Worm (Caenorhabditis elegans) whole organism, late embryonic: Measurements from ENCODE around the gene pix-1.
A peak's percentile ranks its signal among the peaks of the same experiment; 100 is the strongest.

ENCODE experiments used
- C38D4.7 ChIP-seq: fragments of 200-800 bp; sonication (Bioruptor generic); optimal IDR thresholded peaks from 2 replicates; lab custom pipeline; 2018; ENCODE audit warnings: mild to moderate bottlenecking, missing genetic modification characterization, moderate library complexity, missing compliant biosample characterization
- F13H6.1 ChIP-seq: sonication (generic microtip); optimal IDR thresholded peaks from 2 replicates; lab custom pipeline; 2016; ENCODE audit warnings: missing genetic modification characterization, missing compliant biosample characterization
- K09A11.1 ChIP-seq: sonication (generic microtip); optimal IDR thresholded peaks from 2 replicates; lab custom pipeline; 2017; ENCODE audit warnings: antibody characterized with exemption, mild to moderate bottlenecking, missing genetic modification characterization, missing compliant biosample characterization; ENCODE audit not compliant: insufficient read depth
- Y22D7AL.16 ChIP-seq: sonication (generic microtip); optimal IDR thresholded peaks from 2 replicates; lab custom pipeline; 2016; ENCODE audit warnings: missing genetic modification characterization, missing compliant biosample characterization
- ceh-14 ChIP-seq: sonication (generic microtip); optimal IDR thresholded peaks from 2 replicates; lab custom pipeline; 2016; ENCODE audit warnings: missing genotype, missing genetic modification characterization, missing compliant biosample characterization
- ceh-18 ChIP-seq: sonication (generic microtip); optimal IDR thresholded peaks from 2 replicates; lab custom pipeline; 2016; ENCODE audit warnings: missing genetic modification characterization, missing compliant biosample characterization
- ceh-19 ChIP-seq: fragments of 200-800 bp; sonication (Bioruptor generic); optimal IDR thresholded peaks from 2 replicates; lab custom pipeline; 2018; ENCODE audit warnings: mild to moderate bottlenecking, missing genetic modification characterization, missing compliant biosample characterization
- ceh-22 ChIP-seq: sonication (generic microtip); optimal IDR thresholded peaks from 2 replicates; lab custom pipeline; 2017; ENCODE audit warnings: missing biosample characterization, missing genetic modification characterization
- ceh-30 ChIP-seq: fragments of 150-350 bp; optimal IDR thresholded peaks from 2 replicates; lab custom pipeline; 2014; ENCODE audit warnings: missing biosample characterization, missing genetic modification characterization
- ceh-6 ChIP-seq: fragments of 200-800 bp; sonication (Bioruptor generic); optimal IDR thresholded peaks from 2 replicates; lab custom pipeline; 2018; ENCODE audit warnings: mild to moderate bottlenecking, missing genetic modification characterization, missing compliant biosample characterization
- ceh-9 ChIP-seq: sonication (generic microtip); optimal IDR thresholded peaks from 2 replicates; lab custom pipeline; 2016; ENCODE audit warnings: mild to moderate bottlenecking, missing genetic modification characterization, inconsistent platforms, missing compliant biosample characterization
- che-1 ChIP-seq: sonication (generic microtip); optimal IDR thresholded peaks from 2 replicates; lab custom pipeline; 2016; ENCODE audit warnings: mild to moderate bottlenecking, missing genetic modification characterization, missing compliant biosample characterization
- dmd-4 ChIP-seq: sonication (generic microtip); optimal IDR thresholded peaks from 2 replicates; lab custom pipeline; 2016; ENCODE audit warnings: borderline replicate concordance, missing genetic modification characterization, missing compliant biosample characterization
- fax-1 ChIP-seq: sonication (generic microtip); optimal IDR thresholded peaks from 2 replicates; lab custom pipeline; 2016; ENCODE audit warnings: missing genotype, missing genetic modification characterization, missing compliant biosample characterization
- fkh-10 ChIP-seq: fragments of 150-350 bp; optimal IDR thresholded peaks from 2 replicates; lab custom pipeline; 2014; ENCODE audit warnings: missing biosample characterization, missing genetic modification reagents, missing genetic modification characterization
- fkh-6 ChIP-seq: sonication (generic microtip); optimal IDR thresholded peaks from 2 replicates; lab custom pipeline; 2016; ENCODE audit warnings: missing genetic modification characterization, missing compliant biosample characterization
- gmeb-2 ChIP-seq: sonication (generic microtip); optimal IDR thresholded peaks from 2 replicates; lab custom pipeline; 2016; ENCODE audit warnings: missing genetic modification characterization, inconsistent platforms, missing compliant biosample characterization
- hlh-13 ChIP-seq: fragments of 200-800 bp; sonication (Bioruptor generic); optimal IDR thresholded peaks from 2 replicates; lab custom pipeline; 2018; ENCODE audit warnings: mild to moderate bottlenecking, missing genetic modification characterization, missing compliant biosample characterization
- hlh-15 ChIP-seq: sonication (generic microtip); optimal IDR thresholded peaks from 2 replicates; lab custom pipeline; 2016; ENCODE audit warnings: missing genetic modification characterization, missing compliant biosample characterization
- hlh-30 ChIP-seq: sonication (generic microtip); optimal IDR thresholded peaks from 2 replicates; lab custom pipeline; 2017; ENCODE audit warnings: antibody characterized with exemption, missing genetic modification characterization, missing compliant biosample characterization; ENCODE audit not compliant: insufficient read depth
- hlh-6 ChIP-seq: sonication (generic microtip); optimal IDR thresholded peaks from 2 replicates; lab custom pipeline; 2016; ENCODE audit warnings: missing genotype, missing genetic modification characterization, missing compliant biosample characterization
- hlh-8 ChIP-seq: sonication (generic microtip); optimal IDR thresholded peaks from 2 replicates; lab custom pipeline; 2016; ENCODE audit warnings: missing genotype, missing genetic modification characterization, missing compliant biosample characterization
- lim-6 ChIP-seq: sonication (generic microtip); optimal IDR thresholded peaks from 2 replicates; lab custom pipeline; 2016; ENCODE audit warnings: missing genetic modification characterization, missing compliant biosample characterization
- lin-11 ChIP-seq: fragments of 200-800 bp; sonication (Bioruptor generic); optimal IDR thresholded peaks from 2 replicates; lab custom pipeline; 2018; ENCODE audit warnings: mild to moderate bottlenecking, missing genetic modification characterization, missing compliant biosample characterization
- madf-2 ChIP-seq: sonication (generic microtip); optimal IDR thresholded peaks from 2 replicates; lab custom pipeline; 2017; ENCODE audit warnings: missing genetic modification characterization, missing compliant biosample characterization
- nfya-1 ChIP-seq: sonication (generic microtip); optimal IDR thresholded peaks from 2 replicates; lab custom pipeline; 2017; ENCODE audit warnings: missing genetic modification characterization, mild to moderate bottlenecking, missing compliant biosample characterization, antibody characterized with exemption, moderate library complexity
- nhr-11 ChIP-seq: fragments of 150-350 bp; optimal IDR thresholded peaks from 2 replicates; lab custom pipeline; 2014; ENCODE audit warnings: missing biosample characterization, missing genetic modification characterization
- nhr-232 ChIP-seq: sonication (generic microtip); optimal IDR thresholded peaks from 2 replicates; lab custom pipeline; 2016; ENCODE audit warnings: missing genetic modification characterization, missing compliant biosample characterization
- npax-4 ChIP-seq: sonication (generic microtip); optimal IDR thresholded peaks from 2 replicates; lab custom pipeline; 2016; ENCODE audit warnings: missing genetic modification characterization, missing compliant biosample characterization
- pat-9 ChIP-seq: fragments of 200-800 bp; sonication (Bioruptor generic); optimal IDR thresholded peaks from 2 replicates; lab custom pipeline; 2018; ENCODE audit warnings: mild to moderate bottlenecking, missing genetic modification characterization, moderate library complexity, missing compliant biosample characterization
- pax-1 ChIP-seq: fragments of 150-350 bp; optimal IDR thresholded peaks from 2 replicates; lab custom pipeline; 2014; ENCODE audit warnings: missing biosample characterization, missing genetic modification characterization
- pha-2 ChIP-seq: sonication (generic microtip); optimal IDR thresholded peaks from 2 replicates; lab custom pipeline; 2017; ENCODE audit warnings: mild to moderate bottlenecking, missing genetic modification characterization, missing compliant biosample characterization
- pros-1 ChIP-seq: fragments of 150-350 bp; optimal IDR thresholded peaks from 2 replicates; lab custom pipeline; 2014; ENCODE audit warnings: missing biosample characterization, missing genetic modification reagents, missing genetic modification characterization
- ref-2 ChIP-seq: sonication (generic microtip); optimal IDR thresholded peaks from 2 replicates; lab custom pipeline; 2016; ENCODE audit warnings: missing genetic modification characterization, missing compliant biosample characterization
- rnt-1 ChIP-seq: sonication (generic microtip); optimal IDR thresholded peaks from 2 replicates; lab custom pipeline; 2016; ENCODE audit warnings: missing genetic modification characterization, missing compliant biosample characterization
- sdc-2 ChIP-seq: sonication (generic microtip); optimal IDR thresholded peaks from 2 replicates; lab custom pipeline; 2016; ENCODE audit warnings: missing genotype, missing genetic modification characterization, missing compliant biosample characterization
- sox-4 ChIP-seq: sonication (generic microtip); optimal IDR thresholded peaks from 2 replicates; lab custom pipeline; 2017; ENCODE audit warnings: mild to moderate bottlenecking, missing genetic modification characterization, inconsistent platforms, missing compliant biosample characterization
- syd-9 ChIP-seq: sonication (generic microtip); optimal IDR thresholded peaks from 2 replicates; lab custom pipeline; 2016; ENCODE audit warnings: mild to moderate bottlenecking, missing genetic modification characterization, moderate library complexity, missing compliant biosample characterization
- tbx-2 ChIP-seq: sonication (generic microtip); optimal IDR thresholded peaks from 2 replicates; lab custom pipeline; 2016; ENCODE audit warnings: missing genetic modification characterization, missing compliant biosample characterization
- tbx-7 ChIP-seq: sonication (generic microtip); optimal IDR thresholded peaks from 2 replicates; lab custom pipeline; 2016; ENCODE audit warnings: missing genotype, missing genetic modification characterization, missing compliant biosample characterization
- ttx-3 ChIP-seq: sonication (generic microtip); optimal IDR thresholded peaks from 2 replicates; lab custom pipeline; 2016; ENCODE audit warnings: missing genetic modification reagents, missing genetic modification characterization, missing compliant biosample characterization
- unc-42 ChIP-seq: sonication (generic microtip); optimal IDR thresholded peaks from 2 replicates; lab custom pipeline; 2016; ENCODE audit warnings: missing genotype, missing genetic modification characterization, missing compliant biosample characterization
- unc-55 ChIP-seq: sonication (generic microtip); optimal IDR thresholded peaks from 2 replicates; lab custom pipeline; 2017; ENCODE audit warnings: missing biosample characterization, missing genetic modification reagents, missing genetic modification characterization
- unc-86 ChIP-seq: sonication (generic microtip); optimal IDR thresholded peaks from 2 replicates; lab custom pipeline; 2016; ENCODE audit warnings: missing genetic modification characterization, missing compliant biosample characterization
- zip-5 ChIP-seq: sonication (generic microtip); optimal IDR thresholded peaks from 2 replicates; lab custom pipeline; 2016; ENCODE audit warnings: missing genetic modification characterization, missing compliant biosample characterization

The pix-1 gene

ce11 chrX:13696152-13696551, 30.9 kb upstream of the pix-1 start:
- TF ChIP-seq ttx-3 (tag; lab: Kevin White, UChicago) = no peak
- no peak for TF ChIP-seq C38D4.7 (GFP tag; lab: Kevin White, UChicago)
- no peak for TF ChIP-seq dmd-4 (tag; lab: Kevin White, UChicago)
- no peak for TF ChIP-seq che-1 (tag; lab: Kevin White, UChicago)
- TF ChIP-seq ceh-30 (tag; lab: Kevin White, UChicago) = no peak
- no peak for TF ChIP-seq fkh-6 (tag; lab: Kevin White, UChicago)
- TF ChIP-seq Y22D7AL.16 (tag; lab: Kevin White, UChicago) = no peak
- no peak for TF ChIP-seq syd-9 (tag; lab: Kevin White, UChicago)
- no peak for TF ChIP-seq nhr-11 (tag; lab: Kevin White, UChicago)
- TF ChIP-seq sdc-2 (tag; lab: Kevin White, UChicago) = peak; percentile 67
- TF ChIP-seq hlh-13 (GFP tag; lab: Kevin White, UChicago) = no peak
- TF ChIP-seq fkh-10 (GFP tag; lab: Kevin White, UChicago) = no peak
- TF ChIP-seq unc-55 (GFP tag; lab: Kevin White, UChicago) = no peak
- TF ChIP-seq ref-2 (tag; lab: Kevin White, UChicago) = no peak
- TF ChIP-seq zip-5 (tag; lab: Kevin White, UChicago) = no peak
- no peak for TF ChIP-seq hlh-15 (tag; lab: Kevin White, UChicago)
- TF ChIP-seq unc-42 = peak; percentile 54
- no peak for TF ChIP-seq K09A11.1 (tag; lab: Kevin White, UChicago)
- no peak for TF ChIP-seq unc-86 (tag; lab: Kevin White, UChicago)
- no peak for TF ChIP-seq pat-9 (tag; lab: Kevin White, UChicago)
- TF ChIP-seq nfya-1 (tag; lab: Kevin White, UChicago) = peak; percentile 10
- TF ChIP-seq nhr-232 (tag; lab: Kevin White, UChicago) = no peak
- no peak for TF ChIP-seq tbx-2 (tag; lab: Kevin White, UChicago)
- TF ChIP-seq rnt-1 (tag; lab: Kevin White, UChicago) = no peak
- TF ChIP-seq lin-11 (tag; lab: Kevin White, UChicago) = no peak
- TF ChIP-seq pax-1 (tag; lab: Kevin White, UChicago) = no peak

ce11 chrX:13697520-13697919, 29.6 kb upstream of the pix-1 start:
- TF ChIP-seq npax-4 (tag; lab: Kevin White, UChicago) = no peak
- TF ChIP-seq pha-2 (tag; lab: Kevin White, UChicago) = no peak
- TF ChIP-seq ceh-14 = no peak

ce11 chrX:13700642-13701233, 26.4 kb upstream of the pix-1 start:
- peak; percentile 56 for TF ChIP-seq tbx-7 (tag; lab: Kevin White, UChicago)
- peak; percentile 80 for TF ChIP-seq hlh-30 (tag; lab: Kevin White, UChicago)
- TF ChIP-seq sdc-2 (tag; lab: Kevin White, UChicago) = peak; percentile 100
- TF ChIP-seq lim-6 = no peak
- TF ChIP-seq Y22D7AL.16 (tag; lab: Kevin White, UChicago) = peak; percentile 56
- no peak for TF ChIP-seq ceh-9 (tag; lab: Kevin White, UChicago)
- peak; percentile 91 for TF ChIP-seq unc-55 (GFP tag; lab: Kevin White, UChicago)
- TF ChIP-seq ceh-6 (GFP tag; lab: Kevin White, UChicago) = peak; percentile 67
- TF ChIP-seq hlh-6 (tag; lab: Kevin White, UChicago) = peak; percentile 75
- peak; percentile 81 for TF ChIP-seq unc-86 (tag; lab: Kevin White, UChicago)
- TF ChIP-seq ceh-19 (GFP tag; lab: Kevin White, UChicago) = peak; percentile 68
- TF ChIP-seq nfya-1 (tag; lab: Kevin White, UChicago) = peak; percentile 98
- no peak for TF ChIP-seq hlh-15 (tag; lab: Kevin White, UChicago)
- TF ChIP-seq unc-42 = peak; percentile 98
- peak; percentile 40 for TF ChIP-seq gmeb-2 (tag; lab: Kevin White, UChicago)
- peak; percentile 95 for TF ChIP-seq pax-1 (tag; lab: Kevin White, UChicago)
- TF ChIP-seq nhr-232 (tag; lab: Kevin White, UChicago) = no peak
- peak; percentile 90 for TF ChIP-seq ceh-22 (tag; lab: Kevin White, UChicago)
- peak; percentile 100 for TF ChIP-seq ceh-18 (tag; lab: Kevin White, UChicago)
- peak; percentile 6 for TF ChIP-seq hlh-13 (GFP tag; lab: Kevin White, UChicago)
- TF ChIP-seq fkh-10 (GFP tag; lab: Kevin White, UChicago) = peak; percentile 86
- peak; percentile 12 for TF ChIP-seq fax-1 (tag; lab: Kevin White, UChicago)
- TF ChIP-seq pat-9 (tag; lab: Kevin White, UChicago) = peak; percentile 36
- TF ChIP-seq sox-4 = peak; percentile 50
- peak; percentile 89 for TF ChIP-seq F13H6.1 (tag; lab: Kevin White, UChicago)
- peak; percentile 97 for TF ChIP-seq rnt-1 (tag; lab: Kevin White, UChicago)
- no peak for TF ChIP-seq C38D4.7 (GFP tag; lab: Kevin White, UChicago)
- peak; percentile 96 for TF ChIP-seq pros-1
- peak; percentile 96 for TF ChIP-seq ref-2 (tag; lab: Kevin White, UChicago)
- peak; percentile 81 for TF ChIP-seq syd-9 (tag; lab: Kevin White, UChicago)
- peak; percentile 79 for TF ChIP-seq madf-2
- peak; percentile 75 for TF ChIP-seq K09A11.1 (tag; lab: Kevin White, UChicago)
- TF ChIP-seq hlh-8 = peak; percentile 54
- no peak for TF ChIP-seq npax-4 (tag; lab: Kevin White, UChicago)
